Worm (Caenorhabditis elegans): Measurements from ENCODE around the gene nhr-228.
"Not testable (repeated sequence)": the region's sequence is repeated elsewhere in the genome, so short reads cannot be mapped to it uniquely, and the experiment has no call there.

nhr-228 gene

DNA sequence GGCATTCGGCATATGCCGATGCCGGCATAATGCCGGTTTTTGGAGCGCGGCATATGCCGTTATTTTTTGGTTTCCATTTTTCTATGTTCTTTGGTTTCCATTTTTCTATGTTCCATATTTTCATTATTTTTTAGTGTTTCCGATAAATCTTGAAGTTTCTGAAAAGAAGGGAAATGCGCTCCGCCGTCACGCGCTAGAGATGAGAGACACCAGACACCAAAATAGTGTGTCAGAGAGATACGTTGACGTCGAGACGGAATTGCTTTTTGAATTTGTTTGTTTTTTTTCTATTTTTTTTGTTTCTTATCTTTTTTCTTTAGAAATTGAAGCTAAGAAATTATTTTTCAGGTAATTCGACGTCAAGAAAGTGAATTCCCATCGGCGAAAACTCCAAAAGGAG, 26.4 kb upstream of the nhr-228 start, which contains the start of gene F41B5.1:
TSS of gene F41B5.1 (plus strand) at position 343 of the 400 bp plus-strand sequence.
- TF ChIP-seq lsy-2, mdl-1, nhr-237 (tag; optimal IDR thresholded peaks at IDR 0.05): not testable (repeated sequence)

DNA sequence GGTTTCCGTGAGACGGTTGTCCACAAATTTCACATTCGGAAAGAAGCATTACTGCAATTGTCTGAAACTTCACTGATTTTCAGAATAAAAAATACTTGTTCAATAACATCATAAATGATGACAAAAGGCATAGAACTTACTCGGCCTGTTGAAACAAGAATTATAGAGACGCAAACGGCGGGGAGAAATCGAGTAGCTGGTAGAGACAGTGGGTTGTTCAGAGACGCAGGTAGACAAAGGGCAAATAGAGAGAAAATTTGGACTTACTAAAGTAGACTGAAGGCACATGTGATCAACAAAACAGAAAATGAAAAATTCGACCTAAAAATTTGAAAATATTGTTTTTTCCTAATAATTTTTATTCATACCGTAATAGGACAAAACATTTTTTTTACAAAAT, 21.8 kb upstream of the nhr-228 start, which contains the start of gene nhr-182:
TSS of gene nhr-182 (minus strand) at position 178 of the 400 bp plus-strand sequence.
- peak; percentile 18 for TF ChIP-seq fos-1 (tag; optimal IDR thresholded peaks at IDR 0.05)
- peak; percentile 27 for TF ChIP-seq C34F6.9 (tag; optimal IDR thresholded peaks at IDR 0.05)
- no peak for TF ChIP-seq nhr-6 (tag; optimal IDR thresholded peaks at IDR 0.05)
- peak; percentile 6 for TF ChIP-seq F13H6.1 (tag; optimal IDR thresholded peaks at IDR 0.05)
- peak; percentile 86 for TF ChIP-seq skn-1 (tag; optimal IDR thresholded peaks at IDR 0.05)
- TF ChIP-seq ztf-4 (tag; optimal IDR thresholded peaks at IDR 0.05): no peak
- peak; percentile 49 for TF ChIP-seq crh-2 (tag; optimal IDR thresholded peaks at IDR 0.05)
- TF ChIP-seq lin-11 (tag; optimal IDR thresholded peaks at IDR 0.05): no peak
- no peak for TF ChIP-seq lin-39 (tag; optimal IDR thresholded peaks at IDR 0.05)
- no peak for TF ChIP-seq lin-13 (GFP tag; optimal IDR thresholded peaks at IDR 0.05)
- TF ChIP-seq sma-9 (GFP tag; optimal IDR thresholded peaks at IDR 0.05): peak; percentile 19
- TF ChIP-seq sma-9 (tag; optimal IDR thresholded peaks at IDR 0.05): no peak
- TF ChIP-seq nhr-129 (tag; optimal IDR thresholded peaks at IDR 0.05): peak; percentile 28
- peak in 1 of 2 experiments; percentile 28 for TF ChIP-seq lsy-2 (tag; optimal IDR thresholded peaks at IDR 0.05)

DNA sequence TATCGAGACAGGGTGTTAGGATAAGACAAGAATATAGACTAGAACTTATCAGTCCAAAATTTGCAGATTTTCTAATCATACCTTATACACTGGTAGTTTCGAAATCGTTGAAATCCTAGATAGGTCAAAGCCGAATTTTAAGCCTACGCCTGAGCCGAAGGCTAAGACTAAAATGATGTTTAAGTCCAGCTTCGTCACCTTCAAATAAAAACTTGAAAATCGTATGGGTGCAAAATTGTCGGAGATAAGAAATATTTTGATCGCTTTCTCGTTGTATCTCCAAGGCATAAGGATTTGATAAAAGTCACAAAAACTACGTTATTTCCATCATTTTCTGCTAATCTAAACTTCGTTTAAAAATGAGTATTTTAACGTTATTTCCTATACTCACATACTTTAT, 20.9 kb upstream of the nhr-228 start, which contains the start of gene F41B5.12:
TSS of gene F41B5.12 (plus strand) at position 301 of the 400 bp plus-strand sequence.
- no peak for TF ChIP-seq R02D3.7 (tag; optimal IDR thresholded peaks at IDR 0.05)
- no peak for TF ChIP-seq lin-39 (tag; optimal IDR thresholded peaks at IDR 0.05)
- no peak for TF ChIP-seq aly-2 (tag; optimal IDR thresholded peaks at IDR 0.05)
- no peak for TF ChIP-seq F13H6.1 (tag; optimal IDR thresholded peaks at IDR 0.05)
- no peak for TF ChIP-seq unc-62 (GFP tag; optimal IDR thresholded peaks at IDR 0.05)
- TF ChIP-seq lsy-2 (tag; optimal IDR thresholded peaks at IDR 0.05): no peak
- no peak for TF ChIP-seq snpc-4 (tag; optimal IDR thresholded peaks at IDR 0.05)
- TF ChIP-seq ZK546.5 (tag; optimal IDR thresholded peaks at IDR 0.05): no peak
- no peak for TF ChIP-seq fos-1 (tag; optimal IDR thresholded peaks at IDR 0.05)
- TF ChIP-seq dmd-4 (tag; optimal IDR thresholded peaks at IDR 0.05): no peak

DNA sequence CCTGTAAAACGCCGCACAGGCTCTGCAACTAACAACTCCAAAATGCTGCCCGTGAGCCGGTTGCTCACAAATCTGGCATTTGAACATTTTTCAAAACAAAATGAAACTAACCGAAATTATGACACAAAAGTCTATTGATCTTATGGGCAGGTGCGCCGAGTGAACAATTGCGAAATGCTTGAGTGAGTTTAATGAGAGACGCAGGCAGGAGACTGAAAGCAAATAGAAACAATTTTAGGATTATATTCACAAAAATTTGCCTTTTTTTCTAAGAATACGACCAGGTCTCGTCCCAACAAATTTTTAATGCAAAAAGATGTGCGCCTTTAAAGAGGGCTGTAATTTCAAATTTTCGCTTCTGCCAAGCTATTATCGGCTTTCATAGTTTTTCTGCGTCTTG, 17.1 kb upstream of the nhr-228 start, which contains the start of gene nhr-183:
TSS of gene nhr-183 (minus strand) at position 180 of the 400 bp plus-strand sequence.
- TF ChIP-seq ZK546.5 (tag; optimal IDR thresholded peaks at IDR 0.05): no peak
- no peak for TF ChIP-seq nhr-25 (tag; optimal IDR thresholded peaks at IDR 0.05)
- TF ChIP-seq ztf-1 (GFP tag; conservative IDR thresholded peaks at IDR 0.05): no peak
- TF ChIP-seq unc-55 (GFP tag; optimal IDR thresholded peaks at IDR 0.05): no peak
- TF ChIP-seq zag-1 (tag; optimal IDR thresholded peaks at IDR 0.05): no peak
- TF ChIP-seq unc-39 (tag; optimal IDR thresholded peaks at IDR 0.05): no peak
- TF ChIP-seq crh-2 (tag; optimal IDR thresholded peaks at IDR 0.05): no peak
- TF ChIP-seq dmd-4 (tag; optimal IDR thresholded peaks at IDR 0.05): no peak
- no peak for TF ChIP-seq ceh-16 (tag; optimal IDR thresholded peaks at IDR 0.05)
- no peak for TF ChIP-seq nhr-10 (tag; optimal IDR thresholded peaks at IDR 0.05)

DNA sequence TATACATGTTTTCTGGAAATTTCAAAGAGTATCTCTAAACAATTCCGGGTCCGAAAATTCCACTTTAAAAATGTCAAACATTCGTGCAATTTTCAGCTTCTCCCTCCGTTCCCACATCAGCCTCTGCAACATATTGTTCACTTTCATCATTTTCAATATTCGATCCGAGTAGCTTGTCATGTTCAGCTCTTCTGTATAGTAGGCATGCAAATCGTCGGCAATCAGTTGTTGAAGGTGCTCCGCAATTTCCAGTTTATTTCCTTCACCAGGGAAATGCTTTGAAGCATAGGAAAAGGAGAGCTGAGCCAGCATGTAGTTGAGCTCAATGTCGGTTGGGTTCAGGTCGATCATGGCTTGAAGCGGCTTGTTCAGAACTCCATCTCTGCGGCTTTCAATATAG, 16.6 kb upstream of the nhr-228 start:
- no peak for TF ChIP-seq lin-11 (tag; optimal IDR thresholded peaks at IDR 0.05)
- no peak for TF ChIP-seq mdl-1 (tag; optimal IDR thresholded peaks at IDR 0.05)
- TF ChIP-seq lsy-2 (tag; optimal IDR thresholded peaks at IDR 0.05): no peak
- no peak for TF ChIP-seq nhr-23 (tag; optimal IDR thresholded peaks at IDR 0.05)
- TF ChIP-seq elt-3 (tag; optimal IDR thresholded peaks at IDR 0.05): no peak
- no peak for TF ChIP-seq nhr-6 (tag; optimal IDR thresholded peaks at IDR 0.05)
- no peak for TF ChIP-seq unc-39 (tag; optimal IDR thresholded peaks at IDR 0.05)
- no peak for TF ChIP-seq zag-1 (tag; optimal IDR thresholded peaks at IDR 0.05)
- no peak for TF ChIP-seq nhr-129 (tag; optimal IDR thresholded peaks at IDR 0.05)
- TF ChIP-seq Y55F3AM.14 (GFP tag; optimal IDR thresholded peaks at IDR 0.05): no peak
- no peak for TF ChIP-seq mbf-1 (tag; optimal IDR thresholded peaks at IDR 0.05)
- TF ChIP-seq ceh-16 (tag; optimal IDR thresholded peaks at IDR 0.05): no peak

DNA sequence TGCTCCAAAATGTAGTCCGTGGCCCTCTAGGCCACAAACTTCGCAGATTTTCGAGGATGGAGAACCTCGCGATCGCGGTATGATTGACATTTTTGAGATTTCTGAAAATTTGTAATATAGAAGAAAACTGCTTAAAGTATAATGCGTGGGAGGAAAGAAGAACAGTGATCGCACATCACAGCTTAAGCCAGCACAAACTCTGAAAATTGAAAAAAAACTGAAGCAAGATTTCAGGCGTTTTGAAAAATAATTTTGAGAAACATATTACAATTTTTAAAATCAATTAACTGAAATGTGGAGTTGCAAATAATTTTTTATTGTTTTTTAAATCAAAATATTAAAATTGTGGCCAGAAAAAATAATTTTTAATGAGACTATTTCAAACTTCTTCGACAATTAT, 14.6 kb upstream of the nhr-228 start, which contains the start of gene nhr-275:
TSS of gene nhr-275 (minus strand) at position 101 of the 400 bp plus-strand sequence.
- TF ChIP-seq peb-1 (tag; optimal IDR thresholded peaks at IDR 0.05): no peak
- TF ChIP-seq fos-1 (tag; optimal IDR thresholded peaks at IDR 0.05): no peak
- TF ChIP-seq unc-55 (GFP tag; optimal IDR thresholded peaks at IDR 0.05): no peak
- TF ChIP-seq sem-4 (tag; optimal IDR thresholded peaks at IDR 0.05): no peak
- no peak for TF ChIP-seq mab-5 (tag; optimal IDR thresholded peaks at IDR 0.05)
- no peak for TF ChIP-seq nhr-21 (tag; optimal IDR thresholded peaks at IDR 0.05)
